Worm (Caenorhabditis elegans) whole organism, L3 larva: Measurements from ENCODE around the gene C13A2.9.

Experiments used
- R02D3.7 ChIP-seq: fragments of 150-350 bp; optimal IDR thresholded peaks from 2 replicates; lab custom pipeline; 2014; ENCODE audit warnings: missing biosample characterization, missing genetic modification characterization
- ZK546.5 ChIP-seq: sonication (generic microtip); optimal IDR thresholded peaks from 2 replicates; lab custom pipeline; 2017; ENCODE audit warnings: missing biosample characterization, missing genetic modification characterization
- ama-1 ChIP-seq: fragments of 150-350 bp; optimal IDR thresholded peaks from 2 replicates; lab custom pipeline; 2018
- ceh-16 ChIP-seq: sonication (generic microtip); optimal IDR thresholded peaks from 2 replicates; lab custom pipeline; 2017; ENCODE audit warnings: missing biosample characterization, missing genetic modification characterization
- ceh-28 ChIP-seq: fragments of 150-350 bp; optimal IDR thresholded peaks from 2 replicates; lab custom pipeline; 2014; ENCODE audit warnings: missing biosample characterization, missing genetic modification reagents, missing genetic modification characterization
- ceh-82 ChIP-seq: fragments of 150-350 bp; optimal IDR thresholded peaks from 2 replicates; lab custom pipeline; 2014; ENCODE audit warnings: missing biosample characterization, missing genetic modification characterization
- daf-12 ChIP-seq: fragments of 150-350 bp; optimal IDR thresholded peaks from 2 replicates; lab custom pipeline; 2014; ENCODE audit warnings: missing biosample characterization, missing genetic modification reagents, missing genetic modification characterization
- egl-5 ChIP-seq: fragments of 150-350 bp; optimal IDR thresholded peaks from 2 replicates; lab custom pipeline; 2017; ENCODE audit warnings: missing biosample characterization, missing genetic modification reagents, missing genetic modification characterization, inconsistent platforms
- elt-1 ChIP-seq: fragments of 150-350 bp; optimal IDR thresholded peaks from 2 replicates; lab custom pipeline; 2014; ENCODE audit warnings: missing biosample characterization, missing genetic modification characterization
- elt-2 ChIP-seq: sonication (generic microtip); optimal IDR thresholded peaks from 2 replicates; lab custom pipeline; 2016; ENCODE audit warnings: missing genetic modification reagents, mild to moderate bottlenecking, missing genetic modification characterization, missing compliant biosample characterization
- elt-3 ChIP-seq, 3 experiments: fragments of 150-350 bp in 1 of 3; sonication (generic microtip) in 2 of 3; optimal IDR thresholded peaks; 2 replicates in 2 of 3; 4 replicates in 1 of 3; lab custom pipeline; 2014 to 2017; ENCODE audit warnings: missing biosample characterization in 3 of 3, missing genetic modification characterization in 3 of 3
- fkh-10 ChIP-seq: sonication (generic microtip); optimal IDR thresholded peaks from 2 replicates; lab custom pipeline; 2017; ENCODE audit warnings: missing biosample characterization, missing genetic modification reagents, missing genetic modification characterization
- hmg-11 ChIP-seq: sonication (generic microtip); optimal IDR thresholded peaks from 2 replicates; lab custom pipeline; 2016; ENCODE audit warnings: missing genetic modification characterization, missing compliant biosample characterization
- jun-1 ChIP-seq: fragments of 150-350 bp; optimal IDR thresholded peaks from 2 replicates; lab custom pipeline; 2014; ENCODE audit warnings: missing biosample characterization, missing genetic modification reagents, missing genetic modification characterization
- lin-15B ChIP-seq: fragments of 150-350 bp; optimal IDR thresholded peaks from 2 replicates; lab custom pipeline; 2014; ENCODE audit warnings: missing biosample characterization, missing genetic modification characterization
- lin-39 ChIP-seq: fragments of 150-350 bp; optimal IDR thresholded peaks from 2 replicates; lab custom pipeline; 2018; ENCODE audit warnings: missing biosample characterization, missing genetic modification reagents, missing genetic modification characterization
- mdl-1 ChIP-seq: fragments of 150-350 bp; optimal IDR thresholded peaks from 2 replicates; lab custom pipeline; 2014; ENCODE audit warnings: missing biosample characterization, missing genetic modification characterization
- nfya-1 ChIP-seq: sonication (generic microtip); optimal IDR thresholded peaks from 2 replicates; lab custom pipeline; 2017; ENCODE audit warnings: missing genetic modification characterization, mild to moderate bottlenecking, missing compliant biosample characterization, antibody characterized with exemption, moderate library complexity; ENCODE audit not compliant: insufficient read depth
- nhr-23 ChIP-seq: fragments of 150-350 bp; optimal IDR thresholded peaks from 2 replicates; lab custom pipeline; 2014; ENCODE audit warnings: missing biosample characterization, missing genetic modification reagents, missing genetic modification characterization
- nhr-237 ChIP-seq: fragments of 150-350 bp; optimal IDR thresholded peaks from 2 replicates; lab custom pipeline; 2014; ENCODE audit warnings: missing biosample characterization, missing genetic modification characterization
- nhr-25 ChIP-seq: sonication (generic microtip); optimal IDR thresholded peaks from 2 replicates; lab custom pipeline; 2017; ENCODE audit warnings: missing biosample characterization, missing genetic modification characterization
- nhr-43 ChIP-seq: sonication (generic microtip); optimal IDR thresholded peaks from 2 replicates; lab custom pipeline; 2016; ENCODE audit warnings: mild to moderate bottlenecking, missing genetic modification characterization, missing compliant biosample characterization; ENCODE audit not compliant: poor library complexity, severe bottlenecking
- nhr-76 ChIP-seq: fragments of 150-350 bp; sonication (generic microtip); optimal IDR thresholded peaks from 5 replicates; lab custom pipeline; 2014; ENCODE audit warnings: missing biosample characterization, missing genetic modification characterization
- nhr-77 ChIP-seq: fragments of 150-350 bp; optimal IDR thresholded peaks from 2 replicates; lab custom pipeline; 2014; ENCODE audit warnings: missing biosample characterization, missing genetic modification characterization
- pha-4 ChIP-seq: fragments of 150-350 bp; optimal IDR thresholded peaks from 2 replicates; lab custom pipeline; 2014; ENCODE audit warnings: missing biosample characterization, missing genetic modification reagents, missing genetic modification characterization
- pqm-1 ChIP-seq: fragments of 150-350 bp; optimal IDR thresholded peaks from 2 replicates; lab custom pipeline; 2017; ENCODE audit warnings: missing biosample characterization, missing genetic modification characterization, inconsistent platforms
- skn-1 ChIP-seq: fragments of 150-350 bp; optimal IDR thresholded peaks from 2 replicates; lab custom pipeline; 2014; ENCODE audit warnings: missing biosample characterization, missing genetic modification characterization
- snpc-4 ChIP-seq: fragments of 150-350 bp; optimal IDR thresholded peaks from 2 replicates; lab custom pipeline; 2014; ENCODE audit warnings: missing biosample characterization, missing genetic modification characterization
- tbx-2 ChIP-seq: sonication (generic microtip); optimal IDR thresholded peaks from 2 replicates; lab custom pipeline; 2016; ENCODE audit warnings: mild to moderate bottlenecking, missing genetic modification characterization, missing compliant biosample characterization
- unc-39 ChIP-seq: sonication (generic microtip); optimal IDR thresholded peaks from 4 replicates; lab custom pipeline; 2017; ENCODE audit warnings: missing biosample characterization, missing genetic modification characterization
- unc-62 ChIP-seq: fragments of 150-350 bp; sonication (generic microtip); optimal IDR thresholded peaks from 4 replicates; lab custom pipeline; 2014; ENCODE audit warnings: missing biosample characterization, missing genetic modification reagents, missing genetic modification characterization
- zag-1 ChIP-seq: fragments of 150-350 bp; optimal IDR thresholded peaks from 2 replicates; lab custom pipeline; 2014; ENCODE audit warnings: missing biosample characterization, missing genetic modification characterization
- ztf-4 ChIP-seq: fragments of 150-350 bp; optimal IDR thresholded peaks from 2 replicates; lab custom pipeline; 2014; ENCODE audit warnings: missing biosample characterization, missing genetic modification characterization

C13A2.9 gene

ce11 chrV:7248227-7248953, 15.6 kb downstream of the C13A2.9 start:
- TF ChIP-seq tbx-2 (tag; lab: Kevin White, UChicago) (no peak), ZK546.5 (tag; lab: Kevin White, UChicago) (no peak), mdl-1 (tag; lab: Kevin White, UChicago) (no peak), nhr-77 (no peak), elt-3 (tag; optimal IDR thresholded peaks at IDR 0.05; lab: Kevin White, UChicago) (no peak), ceh-16 (tag; lab: Kevin White, UChicago) (no peak), daf-12 (tag; lab: Kevin White, UChicago) (no peak), pqm-1 (no peak), snpc-4 (tag; lab: Kevin White, UChicago) (no peak), unc-62 (GFP tag; lab: Kevin White, UChicago) (no peak), R02D3.7 (tag; lab: Kevin White, UChicago) (no peak), unc-39 (tag; lab: Kevin White, UChicago) (no peak), nhr-25 (tag; lab: Kevin White, UChicago) (no peak), jun-1 (no peak), lin-39 (no peak), elt-2 (tag; lab: Kevin White, UChicago) (no peak), nhr-43 (no peak), ztf-4 (no peak)

DNA sequence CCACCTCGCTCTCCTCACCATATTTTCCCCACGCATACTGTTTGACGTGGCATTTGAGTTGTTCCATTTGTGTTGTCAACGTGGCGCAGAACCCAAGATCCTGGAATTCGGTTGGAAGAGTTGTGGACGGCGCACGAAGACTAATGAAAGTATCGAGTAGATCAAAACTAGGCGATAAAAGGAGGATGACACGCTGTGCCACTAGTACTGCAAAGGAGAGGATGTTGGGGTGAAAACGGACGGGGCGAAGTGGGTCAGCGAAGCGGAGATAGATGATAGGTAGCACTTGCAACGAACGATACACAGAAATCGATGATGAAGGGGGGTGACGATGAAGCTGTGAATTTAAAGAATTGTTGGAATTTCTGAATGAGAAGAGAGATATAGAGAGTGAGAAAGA, 17.0 kb downstream of the C13A2.9 start, which contains the start of gene C05C8.7:
Gene C05C8.7, minus strand, starts transcription at position 100 of the 400 bp plus-strand sequence.
- TF ChIP-seq pha-4 (no peak), nhr-23 (tag; lab: Kevin White, UChicago) (peak; percentile 55)

ce11 chrV:7239471-7239870, 24.5 kb downstream of the C13A2.9 start, which contains the start of gene C05C8.1:
Gene C05C8.1 (plus strand): TSS chrV:7239771.
- TF ChIP-seq snpc-4 (tag; lab: Kevin White, UChicago) (no peak), nhr-237 (tag; lab: Kevin White, UChicago) (no peak), ceh-28 (tag; lab: Kevin White, UChicago) (no peak)

DNA sequence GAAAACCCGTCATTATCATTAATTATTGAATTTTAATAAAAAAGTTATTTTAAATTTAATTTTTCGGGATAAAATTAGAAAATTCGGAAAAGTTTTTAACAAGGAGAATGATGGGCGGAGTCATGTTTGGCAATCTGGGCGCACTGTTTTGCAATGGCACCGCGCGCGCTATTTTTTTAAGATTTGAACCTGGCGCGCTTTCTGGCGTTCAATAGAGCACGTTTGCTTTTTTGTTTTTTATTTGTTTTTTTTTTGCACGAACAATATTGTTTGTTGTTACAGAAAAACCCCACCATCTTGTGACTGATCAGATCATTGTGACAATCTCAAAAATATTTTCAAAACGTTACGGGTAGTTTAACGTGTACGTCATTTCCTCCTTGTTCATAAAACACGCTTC, 26.8 kb downstream of the C13A2.9 start, which contains the start of gene hyls-1:
Gene hyls-1, plus strand, starts transcription at position 249 of the 400 bp plus-strand sequence.
- TF ChIP-seq nhr-43 (peak; percentile 92), unc-62 (GFP tag; lab: Kevin White, UChicago) (no peak), pqm-1 (peak; percentile 31), R02D3.7 (tag; lab: Kevin White, UChicago) (peak; percentile 69), ceh-82 (tag; lab: Kevin White, UChicago) (peak; percentile 57), egl-5 (tag; lab: Kevin White, UChicago) (peak; percentile 95), zag-1 (tag; lab: Kevin White, UChicago) (no peak), lin-39 (peak; percentile 56), nhr-23 (tag; lab: Kevin White, UChicago) (peak; percentile 94), pha-4 (peak; percentile 96), skn-1 (tag; lab: Kevin White, UChicago) (peak; percentile 37), lin-15B (tag; lab: Kevin White, UChicago) (peak; percentile 92), nfya-1 (tag; lab: Kevin White, UChicago) (peak; percentile 91), hmg-11 (tag; lab: Kevin White, UChicago) (peak; percentile 86), nhr-25 (tag; lab: Kevin White, UChicago) (peak; percentile 80), nhr-76 (tag; lab: Kevin White, UChicago) (no peak), jun-1 (no peak), nhr-237 (tag; lab: Kevin White, UChicago) (no peak), ceh-28 (tag; lab: Kevin White, UChicago) (peak; percentile 65), elt-2 (tag; lab: Kevin White, UChicago) (peak; percentile 51), snpc-4 (tag; lab: Kevin White, UChicago) (peak; percentile 57), elt-1 (tag; lab: Kevin White, UChicago) (no peak), ama-1 (lab: Kevin White, UChicago) (peak; percentile 32)

DNA sequence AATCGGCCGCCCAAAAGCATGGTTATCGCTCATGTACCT, 27.0 kb downstream of the C13A2.9 start, which contains the start of gene hpo-9:
Gene hpo-9, minus strand, starts transcription at position 37 of the 39 bp plus-strand sequence.
- TF ChIP-seq jun-1 = no peak
- no peak for TF ChIP-seq fkh-10 (GFP tag; lab: Kevin White, UChicago)
